Worm (Caenorhabditis elegans): ENCODE data around the gene F22E5.17.
"Not testable (repeated sequence)": the region's sequence is repeated elsewhere in the genome, so short reads cannot be mapped to it uniquely, and the experiment has no call there.

F22E5.17 gene

ce11 chrII:2672320-2672719, 5.5 kb upstream of the F22E5.17 start, which contains the start of gene sri-57:
sri-57 (minus strand) TSS chrII:2672420.
- not testable (repeated sequence) for TF ChIP-seq C38D4.7 (GFP tag; optimal IDR thresholded peaks at IDR 0.05); sdc-2 (tag; optimal IDR thresholded peaks at IDR 0.05); nhr-11 (tag; optimal IDR thresholded peaks at IDR 0.05)

- not testable (repeated sequence) for TF ChIP-seq dmd-4 (tag; optimal IDR thresholded peaks at IDR 0.05; ENCODE audit: borderline replicate concordance); ceh-30 (tag; optimal IDR thresholded peaks at IDR 0.05); ttx-3 (tag; optimal IDR thresholded peaks at IDR 0.05)
Measured at ce11 chrII:2673534-2673933, 4.3 kb upstream of the F22E5.17 start, which contains the start of the genes F22E5.20 and F22E5.1. F22E5.20 (minus strand) TSS chrII:2673634. F22E5.1 (plus strand) TSS chrII:2673775.

ce11 chrII:2681118-2681517, 3.3 kb downstream of the F22E5.17 start, which contains the start of gene F34D6.1:
F34D6.1 (minus strand) TSS chrII:2681218.
- TF ChIP-seq pqm-1 (tag; optimal IDR thresholded peaks at IDR 0.05) (no peak), pat-9 (tag; optimal IDR thresholded peaks at IDR 0.05) (no peak), eyg-1 (tag; optimal IDR thresholded peaks at IDR 0.05) (no peak), che-1 (tag; optimal IDR thresholded peaks at IDR 0.05) (no peak), nhr-11 (tag; optimal IDR thresholded peaks at IDR 0.05) (no peak), T23F11.4 (GFP tag; optimal IDR thresholded peaks at IDR 0.05) (no peak), ama-1 (optimal IDR thresholded peaks at IDR 0.05) (no peak), unc-86 (tag; optimal IDR thresholded peaks at IDR 0.05) (no peak), ceh-14 (tag; optimal IDR thresholded peaks at IDR 0.05) (no peak)

- TF ChIP-seq tbx-7 (tag; optimal IDR thresholded peaks at IDR 0.05) (no peak), sox-4 (tag; optimal IDR thresholded peaks at IDR 0.05) (no peak), ets-4 (tag; optimal IDR thresholded peaks at IDR 0.05) (no peak), ama-1 (optimal IDR thresholded peaks at IDR 0.05) (no peak), ceh-22 (tag; optimal IDR thresholded peaks at IDR 0.05) (no peak), pqm-1 (tag; optimal IDR thresholded peaks at IDR 0.05) (no peak), fax-1 (tag; optimal IDR thresholded peaks at IDR 0.05) (no peak), ceh-34 (tag; optimal IDR thresholded peaks at IDR 0.05) (no peak), dve-1 (tag; optimal IDR thresholded peaks at IDR 0.05) (no peak), hlh-15 (tag; optimal IDR thresholded peaks at IDR 0.05) (no peak), ceh-14 (tag; optimal IDR thresholded peaks at IDR 0.05) (no peak), fkh-6 (tag; optimal IDR thresholded peaks at IDR 0.05) (no peak), sox-2 (GFP tag; IDR thresholded peaks at IDR 0.05) (no peak), ceh-9 (tag; optimal IDR thresholded peaks at IDR 0.05) (no peak), T23F11.4 (GFP tag; optimal IDR thresholded peaks at IDR 0.05) (no peak), ztf-16 (tag; optimal IDR thresholded peaks at IDR 0.05) (no peak), fkh-10 (GFP tag; optimal IDR thresholded peaks at IDR 0.05) (no peak)
Measured at ce11 chrII:2684208-2684607, 6.4 kb downstream of the F22E5.17 start, which contains the start of gene ceh-87. ceh-87 (minus strand) TSS chrII:2684308.

- TF ChIP-seq hlh-13 (GFP tag; optimal IDR thresholded peaks at IDR 0.05) = no peak
- TF ChIP-seq odd-2 (tag; optimal IDR thresholded peaks at IDR 0.05) = no peak
- no peak for TF ChIP-seq T23F11.4 (GFP tag; optimal IDR thresholded peaks at IDR 0.05)
- no peak for TF ChIP-seq nhr-232 (tag; optimal IDR thresholded peaks at IDR 0.05)
- TF ChIP-seq mec-3 (tag; optimal IDR thresholded peaks at IDR 0.05; ENCODE audit: borderline replicate concordance) = no peak
- no peak for TF ChIP-seq unc-3 (GFP tag; conservative IDR thresholded peaks at IDR 0.05)
- TF ChIP-seq unc-3 (tag; optimal IDR thresholded peaks at IDR 0.05) = no peak
- no peak for TF ChIP-seq zip-5 (tag; optimal IDR thresholded peaks at IDR 0.05)
- TF ChIP-seq ceh-2 (tag; optimal IDR thresholded peaks at IDR 0.05) = no peak
Measured at ce11 chrII:2684783-2685182, 6.9 kb downstream of the F22E5.17 start.
